Worm (Caenorhabditis elegans): Measurements from ENCODE around the gene aps-1.

aps-1 gene

DNA sequence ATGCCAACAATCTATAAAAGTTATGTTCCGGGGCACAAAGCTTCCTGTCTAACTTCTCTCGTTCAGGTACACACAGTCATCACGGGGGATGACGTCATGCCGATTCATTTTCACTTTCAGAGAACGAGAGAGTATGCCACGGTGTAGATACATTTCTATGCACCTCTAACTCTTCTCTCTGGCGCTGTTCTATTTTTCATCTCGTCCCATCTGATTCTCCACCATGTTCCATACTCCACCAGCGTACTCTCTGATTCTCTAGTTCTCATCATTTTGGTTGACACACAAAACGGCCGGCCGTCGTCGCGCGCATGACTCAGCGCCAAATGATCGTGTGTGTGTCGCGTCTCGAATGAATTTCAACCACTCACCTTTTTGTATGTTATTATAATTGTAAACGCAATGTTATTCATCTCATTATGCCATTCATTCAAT lies 17.4 kb upstream of the aps-1 start (continued):
- peak; percentile 95 for TF ChIP-seq nhr-47 (tag; optimal IDR thresholded peaks at IDR 0.05)
- peak; percentile 74 to 91 for TF ChIP-seq egl-27 (tag; optimal IDR thresholded peaks at IDR 0.05)
- no peak for TF ChIP-seq unc-98 (GFP tag; IDR thresholded peaks at IDR 0.05)
- peak; percentile 99 for TF ChIP-seq blmp-1 (tag; optimal IDR thresholded peaks at IDR 0.05)

DNA sequence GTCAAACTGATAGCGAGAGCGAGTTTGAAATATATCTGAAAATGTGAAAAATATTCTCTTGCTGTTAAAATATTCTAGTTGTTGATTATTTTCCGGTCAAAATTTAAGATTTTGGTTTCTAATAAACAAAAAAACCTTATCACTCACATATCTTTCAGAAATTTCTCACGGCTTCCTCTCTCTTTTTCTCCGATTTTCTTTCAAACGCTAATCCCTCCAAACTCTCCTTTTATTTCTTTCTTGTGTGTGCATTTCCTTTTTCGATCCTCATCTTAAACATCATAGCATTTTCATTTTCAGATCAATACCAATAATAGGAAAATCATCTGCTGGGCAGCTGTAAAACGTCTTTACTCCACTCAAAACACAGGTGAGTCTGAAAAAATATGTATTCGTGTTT lies 14.5 kb upstream of the aps-1 start, which contains the start of gene fos-1:
Gene fos-1, plus strand, starts transcription at position 301 of the 400 bp plus-strand sequence.
- no peak for TF ChIP-seq elt-3 (tag; optimal IDR thresholded peaks at IDR 0.05)
- peak; percentile 89 for TF ChIP-seq hlh-4 (tag; optimal IDR thresholded peaks at IDR 0.05)
- no peak for TF ChIP-seq blmp-1 (tag; optimal IDR thresholded peaks at IDR 0.05)

DNA sequence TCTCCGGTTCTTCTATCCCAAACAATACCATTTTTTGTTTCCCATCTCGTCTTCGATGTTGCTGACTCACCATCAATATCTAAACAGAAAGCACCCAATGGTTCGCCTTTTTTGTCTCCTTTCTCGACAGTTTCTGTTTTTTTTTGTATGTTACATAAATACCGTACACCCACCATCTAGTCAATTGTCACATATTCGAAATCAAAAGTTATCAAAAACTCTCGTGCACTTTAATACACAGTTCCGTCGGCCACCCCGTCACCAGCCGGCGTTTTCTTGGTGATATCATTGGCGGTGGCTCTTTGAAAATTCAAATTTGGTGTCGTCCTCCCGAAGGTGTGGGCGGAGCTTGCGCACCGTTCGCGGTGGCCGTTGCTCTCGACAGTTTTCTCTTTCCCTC lies 9.8 kb upstream of the aps-1 start:
- TF ChIP-seq elt-3 (tag; optimal IDR thresholded peaks at IDR 0.05), result no peak
- no peak for TF ChIP-seq efl-1 (optimal IDR thresholded peaks at IDR 0.05)
- peak in 1 of 2 experiments; percentile 0 for TF ChIP-seq efl-1 (GFP tag; optimal IDR thresholded peaks at IDR 0.05 in 1 of 2)

DNA sequence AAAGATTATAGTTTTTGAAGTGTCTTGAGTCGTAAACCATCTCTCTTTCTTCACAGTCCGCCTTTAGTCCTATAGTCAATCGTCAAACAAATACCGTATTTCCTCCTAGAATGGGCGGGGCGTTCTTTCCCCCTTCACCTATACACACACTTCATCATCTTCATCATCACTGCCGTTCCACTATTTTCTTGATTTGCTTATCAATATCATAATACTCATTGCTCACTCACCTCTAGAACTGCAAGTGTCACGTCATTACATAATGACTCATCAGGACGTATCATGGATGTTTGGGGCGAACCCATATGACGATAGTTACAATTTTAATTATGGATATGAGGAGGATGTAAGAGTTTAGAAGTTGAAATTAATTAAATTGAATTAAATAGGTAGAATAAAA lies 7.1 kb upstream of the aps-1 start:
- TF ChIP-seq mdl-1 (tag; optimal IDR thresholded peaks at IDR 0.05) (no peak), zip-4 (GFP tag; optimal IDR thresholded peaks at IDR 0.05) (no peak), ceh-82 (tag; optimal IDR thresholded peaks at IDR 0.05) (no peak), lsy-2 (tag; optimal IDR thresholded peaks at IDR 0.05) (no peak), C34B4.2 (tag; optimal IDR thresholded peaks at IDR 0.05) (no peak), nhr-11 (tag; optimal IDR thresholded peaks at IDR 0.05) (no peak), nhr-237 (tag; optimal IDR thresholded peaks at IDR 0.05) (no peak), unc-86 (tag; optimal IDR thresholded peaks at IDR 0.05) (no peak), nhr-71 (tag; optimal IDR thresholded peaks at IDR 0.05) (no peak)

DNA sequence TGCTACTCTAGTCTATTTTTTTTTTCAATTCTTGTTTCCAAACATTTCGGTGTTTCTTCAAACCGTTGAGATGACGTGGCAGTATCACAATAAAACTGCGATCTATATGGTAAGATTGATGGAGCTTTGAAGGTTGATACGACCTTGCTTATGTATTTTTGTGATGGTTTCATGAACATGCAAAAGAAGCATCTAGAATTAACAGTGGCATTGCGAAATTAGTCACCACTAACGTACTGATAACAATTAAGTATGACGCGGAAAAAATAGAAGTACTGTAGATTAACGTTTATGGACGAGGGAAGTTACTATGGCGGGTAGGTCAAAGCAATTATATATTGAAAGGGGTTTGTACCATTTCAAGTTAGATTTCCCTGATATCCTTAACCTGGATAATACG lies 5.4 kb upstream of the aps-1 start:
- TF ChIP-seq lin-35 (GFP tag; optimal IDR thresholded peaks at IDR 0.05) (no peak), efl-1 (optimal IDR thresholded peaks at IDR 0.05) (no peak), efl-1 (GFP tag; optimal IDR thresholded peaks at IDR 0.05 in 1 of 2) (peak in 1 of 2 experiments; percentile 13)

DNA sequence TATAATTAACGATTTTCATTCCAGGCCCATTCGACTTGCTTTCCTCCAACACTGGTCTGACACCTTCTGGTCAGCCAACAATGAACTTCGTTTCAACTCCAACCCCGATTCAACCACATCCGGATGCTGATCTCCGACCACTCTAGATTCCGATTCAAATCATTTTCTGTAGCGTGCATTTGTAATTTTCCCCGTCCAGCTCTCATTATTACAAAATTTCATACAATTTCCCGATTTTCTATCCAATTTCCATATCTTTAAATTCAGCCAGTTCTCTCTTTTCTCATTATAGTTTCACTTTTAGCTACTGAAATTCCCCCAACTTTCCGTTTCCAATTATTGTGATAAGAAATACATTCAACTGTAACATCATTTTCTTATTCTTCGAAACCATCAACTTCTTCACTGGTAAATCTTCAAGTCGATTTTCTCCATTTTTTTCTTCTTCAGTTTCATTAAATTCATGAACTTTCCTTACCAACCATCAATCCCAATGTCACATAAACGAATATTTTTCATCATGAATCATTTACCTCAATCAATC lies 2.2 kb upstream of the aps-1 start:
- TF ChIP-seq fkh-10 (GFP tag; optimal IDR thresholded peaks at IDR 0.05) (no peak), efl-1 (optimal IDR thresholded peaks at IDR 0.05) (no peak), efl-1 (GFP tag; optimal IDR thresholded peaks at IDR 0.05 in 1 of 2) (peak in 1 of 2 experiments; percentile 60)

DNA sequence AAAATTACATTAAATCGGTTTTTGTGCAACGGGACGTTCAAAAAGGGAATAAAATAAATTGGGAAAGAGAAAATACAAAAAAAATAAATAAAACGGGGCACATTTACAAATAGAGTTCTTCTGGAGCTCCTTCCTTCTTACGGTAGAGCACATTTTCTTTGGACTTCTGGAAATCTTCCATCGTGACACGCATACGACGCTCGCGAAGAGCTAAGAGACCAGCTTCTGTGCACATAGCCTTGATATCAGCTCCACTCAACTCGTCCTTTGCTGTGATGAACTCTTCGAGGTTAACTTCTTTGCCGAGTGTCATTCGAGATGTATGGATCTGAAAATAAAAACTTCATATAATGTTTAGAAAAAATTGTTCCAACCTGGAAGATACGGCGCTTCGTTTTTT lies 1.7 kb upstream of the aps-1 start:
- TF ChIP-seq nhr-85 (tag), result peak; percentile 56
- no peak for TF ChIP-seq blmp-1 (tag; optimal IDR thresholded peaks at IDR 0.05)

DNA sequence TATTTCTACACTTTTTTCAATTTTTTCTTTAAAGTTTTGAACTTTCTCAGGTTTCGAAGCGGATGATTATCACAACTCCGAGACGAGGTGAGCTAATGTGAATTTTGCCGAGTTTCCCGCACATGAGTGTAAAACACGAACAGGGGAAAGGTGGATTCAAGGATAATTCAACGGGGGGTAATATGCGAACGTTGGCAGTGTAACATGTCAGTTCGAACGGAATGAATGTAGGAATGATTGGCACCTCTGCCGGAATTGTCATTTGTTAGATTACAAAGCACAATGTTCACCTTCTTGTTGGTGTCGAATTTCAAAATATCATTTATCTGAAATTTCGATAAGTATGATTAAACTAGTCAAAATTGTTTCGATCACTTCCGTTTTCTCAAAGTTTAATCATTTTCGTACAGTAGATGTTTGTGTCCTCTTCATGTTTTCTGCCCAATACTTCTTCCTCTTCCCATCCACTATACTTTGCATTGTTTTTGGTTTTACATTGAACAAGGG lies 1.2 kb downstream of the aps-1 start, which contains the start of gene picc-1:
Gene picc-1, plus strand, starts transcription at position 51 of the 507 bp plus-strand sequence.
- TF ChIP-seq elt-2 (tag; optimal IDR thresholded peaks at IDR 0.05) (peak; percentile 13), tbx-2 (tag; optimal IDR thresholded peaks at IDR 0.05) (no peak), sup-37 (GFP tag; optimal IDR thresholded peaks at IDR 0.05) (no peak), nhr-71 (tag; optimal IDR thresholded peaks at IDR 0.05) (peak; percentile 16), isw-1 (GFP tag; IDR thresholded peaks at IDR 0.05) (no peak), aha-1 (tag; optimal IDR thresholded peaks at IDR 0.05) (no peak), ama-1 (optimal IDR thresholded peaks at IDR 0.05) (peak; percentile 85)

All from whole organism, L1 larva.